Fruit fly (Drosophila melanogaster) whole organism, embryonic: ENCODE results near the gene CG11263.

Source experiments
- Atf3 ChIP-seq: fragments of 200-800 bp; sonication (Bioruptor generic); optimal IDR thresholded peaks from 3 replicates; lab custom pipeline; 2016; ENCODE audit warnings: missing biosample characterization, missing genetic modification characterization
- Awh ChIP-seq: fragments of 200-800 bp; sonication (Bioruptor generic); IDR thresholded peaks from 2 replicates; pipeline ENCODE4, ENCODE4 v1.3.6; 2022; ENCODE audit warnings: missing biosample characterization, missing genetic modification characterization
- BEAF-32 ChIP-seq: fragments of 200-800 bp; sonication (Bioruptor generic); optimal IDR thresholded peaks from 3 replicates; lab custom pipeline; 2017; ENCODE audit warnings: missing biosample characterization, missing genetic modification characterization, mild to moderate bottlenecking, moderate library complexity, missing genetic modification reagents
- Bdp1 ChIP-seq: fragments of 200-800 bp; sonication (Bioruptor generic); optimal IDR thresholded peaks from 3 replicates; lab custom pipeline; 2016; ENCODE audit warnings: missing biosample characterization, missing genetic modification characterization
- BtbVII ChIP-seq: fragments of 200-800 bp; sonication (Bioruptor generic); optimal IDR thresholded peaks from 3 replicates; lab custom pipeline; 2017; ENCODE audit warnings: missing biosample characterization, mild to moderate bottlenecking, missing genetic modification characterization
- CG10267 ChIP-seq: fragments of 200-800 bp; sonication (Bioruptor generic); optimal IDR thresholded peaks from 2 replicates; lab custom pipeline; 2018; ENCODE audit warnings: missing biosample characterization, mild to moderate bottlenecking, missing genetic modification characterization, moderate library complexity
- CG10959 ChIP-seq: fragments of 200-800 bp; sonication (Bioruptor generic); IDR thresholded peaks from 2 replicates; pipeline ENCODE4 v1.3.6; 2022; ENCODE audit warnings: missing biosample characterization, missing genetic modification characterization
- CG12391 ChIP-seq: fragments of 200-800 bp; sonication (Bioruptor generic); optimal IDR thresholded peaks from 3 replicates; lab custom pipeline; 2018; ENCODE audit warnings: missing biosample characterization, mild to moderate bottlenecking, missing genetic modification characterization, moderate library complexity
- CG12942 ChIP-seq: fragments of 200-800 bp; sonication (Bioruptor generic); optimal IDR thresholded peaks from 3 replicates; lab custom pipeline; 2016; ENCODE audit warnings: missing biosample characterization, missing genetic modification characterization
- CG17359 ChIP-seq: fragments of 200-800 bp; sonication (Bioruptor generic); optimal IDR thresholded peaks from 3 replicates; lab custom pipeline; 2018; ENCODE audit warnings: missing biosample characterization, mild to moderate bottlenecking, missing genetic modification characterization, moderate library complexity
- CG1792 ChIP-seq: fragments of 200-800 bp; sonication (Bioruptor generic); optimal IDR thresholded peaks from 2 replicates; lab custom pipeline; 2016; ENCODE audit warnings: missing biosample characterization, missing genetic modification characterization
- CG1832 ChIP-seq: fragments of 200-800 bp; sonication (Bioruptor generic); optimal IDR thresholded peaks from 2 replicates; lab custom pipeline; 2017; ENCODE audit warnings: missing biosample characterization, mild to moderate bottlenecking, missing genetic modification characterization, inconsistent platforms
- CG18476 ChIP-seq: fragments of 200-800 bp; sonication (Bioruptor generic); optimal IDR thresholded peaks from 2 replicates; lab custom pipeline; 2016; ENCODE audit warnings: missing biosample characterization, mild to moderate bottlenecking, missing genetic modification characterization
- CG2116 ChIP-seq: fragments of 200-800 bp; sonication (Bioruptor generic); optimal IDR thresholded peaks from 3 replicates; lab custom pipeline; 2018; ENCODE audit warnings: missing biosample characterization, mild to moderate bottlenecking, missing genetic modification characterization
- CG31441 ChIP-seq: fragments of 200-800 bp; sonication (Bioruptor generic); IDR thresholded peaks from 2 replicates; pipeline ENCODE4 v1.3.6; 2022; ENCODE audit warnings: missing biosample characterization, missing genetic modification characterization
- CG4820 ChIP-seq: fragments of 200-800 bp; sonication (Bioruptor generic); optimal IDR thresholded peaks from 3 replicates; lab custom pipeline; 2016; ENCODE audit warnings: missing biosample characterization, missing genetic modification characterization
- CG6272 ChIP-seq: fragments of 200-800 bp; sonication (Bioruptor generic); IDR thresholded peaks from 2 replicates; pipeline ENCODE4 v1.3.6; 2022; ENCODE audit warnings: missing biosample characterization, missing genetic modification characterization
- CG7357 ChIP-seq: fragments of 200-800 bp; sonication (Bioruptor generic); IDR thresholded peaks from 3 replicates; pipeline ENCODE4 v1.3.6; 2022; ENCODE audit warnings: missing biosample characterization, missing genetic modification characterization
- CG7745 ChIP-seq: fragments of 200-800 bp; sonication (Bioruptor generic); optimal IDR thresholded peaks from 2 replicates; lab custom pipeline; 2018; ENCODE audit warnings: missing biosample characterization, mild to moderate bottlenecking, missing genetic modification characterization, moderate library complexity
- CG8089 ChIP-seq: fragments of 200-800 bp; sonication (Bioruptor generic); optimal IDR thresholded peaks from 3 replicates; lab custom pipeline; 2016; ENCODE audit warnings: missing biosample characterization, missing genetic modification characterization
- CG8765 ChIP-seq: fragments of 200-800 bp; sonication (Bioruptor generic); IDR thresholded peaks from 2 replicates; pipeline ENCODE4 v1.3.6; 2022; ENCODE audit warnings: missing biosample characterization, missing genetic modification characterization
- CG8944 ChIP-seq: fragments of 200-800 bp; sonication (Bioruptor generic); optimal IDR thresholded peaks from 3 replicates; lab custom pipeline; 2016; ENCODE audit warnings: missing biosample characterization, missing genetic modification characterization
- Drgx ChIP-seq: fragments of 200-800 bp; sonication (Bioruptor generic); IDR thresholded peaks from 2 replicates; pipeline ENCODE4 v1.3.6; 2022; ENCODE audit warnings: missing biosample characterization, missing genetic modification characterization
- Max ChIP-seq: fragments of 200-800 bp; sonication (Bioruptor generic); optimal IDR thresholded peaks from 2 replicates; lab custom pipeline; 2016; ENCODE audit warnings: missing biosample characterization, mild to moderate bottlenecking, missing genetic modification characterization
- Nf-YA ChIP-seq: fragments of 200-800 bp; sonication (Bioruptor generic); IDR thresholded peaks from 2 replicates; pipeline ENCODE4 v1.3.6; 2022; ENCODE audit warnings: missing biosample characterization, missing genetic modification characterization
- Oaz ChIP-seq: fragments of 200-800 bp; sonication (Bioruptor generic); IDR thresholded peaks from 2 replicates; pipeline ENCODE4 v1.3.6; 2022; ENCODE audit warnings: missing biosample characterization, missing genetic modification characterization
- Ptx1 ChIP-seq: fragments of 200-800 bp; sonication (Bioruptor generic); IDR thresholded peaks from 2 replicates; pipeline ENCODE4 v1.3.6; 2022; ENCODE audit warnings: missing biosample characterization, missing genetic modification characterization
- Vsx1 ChIP-seq: fragments of 200-800 bp; sonication (Bioruptor generic); optimal IDR thresholded peaks from 2 replicates; lab custom pipeline; 2017; ENCODE audit warnings: missing biosample characterization, mild to moderate bottlenecking, missing genetic modification characterization, missing genetic modification reagents
- ash1 ChIP-seq: fragments of 200-800 bp; sonication (Bioruptor generic); optimal IDR thresholded peaks from 2 replicates; lab custom pipeline; 2018; ENCODE audit warnings: missing biosample characterization, mild to moderate bottlenecking, missing genetic modification characterization
- bbx ChIP-seq: fragments of 200-800 bp; sonication (Bioruptor generic); IDR thresholded peaks from 2 replicates; pipeline ENCODE4 v1.3.6; 2022; ENCODE audit warnings: missing biosample characterization, missing genetic modification characterization; ENCODE audit not compliant: partially characterized antibody
- bowl ChIP-seq: fragments of 200-800 bp; sonication (Bioruptor generic); IDR thresholded peaks from 2 replicates; pipeline ENCODE4 v1.3.6; 2022; ENCODE audit warnings: missing biosample characterization, missing genetic modification characterization
- br ChIP-seq: fragments of >200 bp; optimal IDR thresholded peaks from 2 replicates; lab custom pipeline; 2017
- chn ChIP-seq: fragments of 200-800 bp; sonication (Bioruptor generic); optimal IDR thresholded peaks from 2 replicates; lab custom pipeline; 2016; ENCODE audit warnings: missing biosample characterization, missing genetic modification characterization
- crc ChIP-seq: fragments of 200-800 bp; sonication (Bioruptor generic); optimal IDR thresholded peaks from 2 replicates; lab custom pipeline; 2016; ENCODE audit warnings: missing biosample characterization, missing genetic modification characterization
- croc ChIP-seq: fragments of 200-800 bp; sonication (Bioruptor generic); conservative IDR thresholded peaks from 3 replicates; pipeline ENCODE4 v1.3.6; 2022; ENCODE audit warnings: missing biosample characterization, missing genetic modification characterization
- ems ChIP-seq: fragments of 200-800 bp; sonication (Bioruptor generic); optimal IDR thresholded peaks from 3 replicates; lab custom pipeline; 2016; ENCODE audit warnings: missing biosample characterization, missing genetic modification characterization
- eve ChIP-seq, 2 experiments: fragments of >200 bp; optimal IDR thresholded peaks; 2 replicates each; lab custom pipeline; 2017; ENCODE audit warnings: missing biosample characterization in 2 of 2, missing genetic modification characterization in 2 of 2
- fd64A ChIP-seq: fragments of 200-800 bp; sonication (Bioruptor generic); optimal IDR thresholded peaks from 3 replicates; lab custom pipeline; 2018; ENCODE audit warnings: missing biosample characterization, mild to moderate bottlenecking, missing genetic modification characterization
- kni ChIP-seq: fragments of 200-800 bp; sonication (Bioruptor generic); optimal IDR thresholded peaks from 3 replicates; lab custom pipeline; 2017; ENCODE audit warnings: mild to moderate bottlenecking, missing biosample characterization, missing genetic modification reagents, missing genetic modification characterization
- knrl ChIP-seq: fragments of 200-800 bp; sonication (Bioruptor generic); IDR thresholded peaks from 3 replicates; pipeline ENCODE4 v1.3.6; 2022; ENCODE audit warnings: missing biosample characterization, missing genetic modification characterization; ENCODE audit not compliant: partially characterized antibody
- mirr ChIP-seq: fragments of 200-800 bp; sonication (Bioruptor generic); optimal IDR thresholded peaks from 3 replicates; lab custom pipeline; 2018; ENCODE audit warnings: missing biosample characterization, mild to moderate bottlenecking, missing genetic modification characterization
- onecut ChIP-seq: fragments of 200-800 bp; sonication (Bioruptor generic); IDR thresholded peaks from 2 replicates; pipeline ENCODE4 v1.3.6; 2022; ENCODE audit warnings: missing biosample characterization, missing genetic modification characterization
- sd ChIP-seq: fragments of 200-800 bp; sonication (Bioruptor generic); optimal IDR thresholded peaks from 3 replicates; lab custom pipeline; 2018; ENCODE audit warnings: missing biosample characterization, mild to moderate bottlenecking, missing genetic modification characterization, moderate library complexity
- sens ChIP-seq: fragments of 200-800 bp; sonication (Bioruptor generic); peaks from one replicate; lab custom pipeline; 2016; ENCODE audit warnings: missing biosample characterization, missing genetic modification characterization
- sob ChIP-seq: fragments of 200-800 bp; sonication (Bioruptor generic); IDR thresholded peaks from 2 replicates; pipeline ENCODE4 v1.3.6; 2022; ENCODE audit warnings: missing biosample characterization, missing genetic modification characterization
- stc ChIP-seq: fragments of 200-800 bp; sonication (Bioruptor generic); IDR thresholded peaks from 2 replicates; pipeline ENCODE4 v1.3.6; 2022; ENCODE audit warnings: missing biosample characterization, missing genetic modification characterization
- tio ChIP-seq: fragments of 200-800 bp; sonication (Bioruptor generic); optimal IDR thresholded peaks from 2 replicates; lab custom pipeline; 2017; ENCODE audit warnings: missing biosample characterization, missing genetic modification characterization, inconsistent platforms
- tna ChIP-seq: fragments of 200-800 bp; sonication (Bioruptor generic); IDR thresholded peaks from 2 replicates; pipeline ENCODE4 v1.3.6; 2022; ENCODE audit warnings: missing biosample characterization, missing genetic modification characterization; ENCODE audit not compliant: partially characterized antibody
- usp ChIP-seq: fragments of >200 bp; optimal IDR thresholded peaks from 2 replicates; lab custom pipeline; 2017; ENCODE audit warnings: missing biosample characterization, missing genetic modification characterization
- vnd ChIP-seq: fragments of 200-800 bp; sonication (Bioruptor generic); IDR thresholded peaks from 3 replicates; pipeline ENCODE4 v1.3.6; 2022; ENCODE audit warnings: missing biosample characterization, missing genetic modification characterization; ENCODE audit not compliant: partially characterized antibody
- zen2 ChIP-seq: fragments of 200-800 bp; sonication (Bioruptor generic); IDR thresholded peaks from 3 replicates; pipeline ENCODE4 v1.3.6; 2022; ENCODE audit warnings: missing biosample characterization, missing genetic modification characterization; ENCODE audit not compliant: partially characterized antibody

Gene CG11263

dm6 chr3L:13017803-13018324 is 11.2 kb downstream of the CG11263 start, which contains the start of the genes mRpL20 and Icmt (continued):
- TF ChIP-seq ems (GFP tag; lab: Kevin White, UChicago) (peak; percentile 73), fd64A (no peak), CG2116 (GFP tag; lab: Kevin White, UChicago) (peak; percentile 83), zen2 (GFP tag; lab: Robert Waterston, UW) (no peak; the same call in 1 of the 3 replicates), CG10267 (tag; lab: Kevin White, UChicago) (peak; percentile 77), tna (GFP tag; lab: Robert Waterston, UW) (peak; percentile 80), mirr (GFP tag; lab: Kevin White, UChicago) (no peak), Ptx1 (GFP tag; lab: Robert Waterston, UW) (peak; percentile 99), croc (GFP tag; lab: Robert Waterston, UW) (peak; percentile 93), CG12942 (GFP tag; lab: Kevin White, UChicago) (peak; percentile 88), bowl (GFP tag; lab: Robert Waterston, UW) (peak; percentile 80), knrl (GFP tag; lab: Robert Waterston, UW) (peak; percentile 76), vnd (peak; percentile 85), Atf3 (GFP tag; lab: Kevin White, UChicago) (peak; percentile 10), Bdp1 (GFP tag; lab: Kevin White, UChicago) (peak; percentile 49), CG6272 (GFP tag; lab: Robert Waterston, UW) (peak; percentile 98), ash1 (GFP tag; lab: Kevin White, UChicago) (no peak), Awh (GFP tag; lab: Robert Waterston, UW) (peak; percentile 98), CG7357 (GFP tag; lab: Robert Waterston, UW) (peak; percentile 88), tio (GFP tag; lab: Kevin White, UChicago) (peak; percentile 83), CG17359 (tag; lab: Kevin White, UChicago) (peak; percentile 91), Vsx1 (GFP tag; lab: Kevin White, UChicago) (peak; percentile 77), sob (GFP tag; lab: Robert Waterston, UW) (peak; percentile 92), Oaz (GFP tag; lab: Robert Waterston, UW) (peak; percentile 93), CG1792 (GFP tag; lab: Kevin White, UChicago) (no peak), Max (GFP tag; lab: Kevin White, UChicago) (peak; percentile 77), Nf-YA (GFP tag; lab: Robert Waterston, UW) (peak; percentile 77), CG7745 (tag; lab: Kevin White, UChicago) (no peak), onecut (GFP tag; lab: Robert Waterston, UW) (peak; percentile 79), chn (GFP tag; lab: Kevin White, UChicago) (peak; percentile 75), CG8765 (GFP tag; lab: Robert Waterston, UW) (peak; percentile 92), CG4820 (GFP tag; lab: Kevin White, UChicago) (peak; percentile 72), CG18476 (peak; percentile 66), usp (no peak), stc (GFP tag; lab: Robert Waterston, UW) (peak; percentile 96), sd (tag; lab: Kevin White, UChicago) (no peak), CG8944 (GFP tag; lab: Kevin White, UChicago) (peak; percentile 38), BEAF-32 (GFP tag; lab: Kevin White, UChicago) (peak; percentile 68), Drgx (GFP tag; lab: Robert Waterston, UW) (peak; percentile 96), CG1832 (GFP tag; lab: Kevin White, UChicago) (no peak), kni (GFP tag; lab: Kevin White, UChicago) (no peak), bbx (peak; percentile 75), CG8089 (GFP tag; lab: Kevin White, UChicago) (no peak), CG31441 (GFP tag; lab: Robert Waterston, UW) (peak; percentile 95), BtbVII (GFP tag; lab: Kevin White, UChicago) (peak; percentile 72), eve (GFP tag; optimal IDR thresholded peaks at IDR 0.05; lab: Kevin White, UChicago) (peak in 1 of 2 experiments; percentile 35), crc (GFP tag; lab: Kevin White, UChicago) (no peak), br (lab: Kevin White, UChicago) (no peak), sens (GFP tag; lab: Kevin White, UChicago) (peak; percentile 94), CG12391 (tag; lab: Kevin White, UChicago) (peak; percentile 95), CG10959 (GFP tag; lab: Robert Waterston, UW) (peak; percentile 78)
